Worm (Caenorhabditis elegans) whole organism, L2 larva: ENCODE data around the gene C02B10.4.

Source experiments
- C34F6.9 ChIP-seq: fragments of 150-350 bp; optimal IDR thresholded peaks from 2 replicates; lab custom pipeline; 2014; ENCODE audit warnings: missing biosample characterization, missing genetic modification characterization
- F13H6.1 ChIP-seq: sonication (generic microtip); optimal IDR thresholded peaks from 2 replicates; lab custom pipeline; 2016; ENCODE audit warnings: missing genetic modification characterization, missing compliant biosample characterization
- R02D3.7 ChIP-seq: fragments of 150-350 bp; optimal IDR thresholded peaks from 2 replicates; lab custom pipeline; 2014; ENCODE audit warnings: missing biosample characterization, missing genetic modification characterization
- Y55F3AM.14 ChIP-seq: fragments of 200-800 bp; sonication (Bioruptor generic); optimal IDR thresholded peaks from 2 replicates; lab custom pipeline; 2018; ENCODE audit warnings: mild to moderate bottlenecking, missing genetic modification characterization, missing compliant biosample characterization
- ZK546.5 ChIP-seq: sonication (generic microtip); optimal IDR thresholded peaks from 2 replicates; lab custom pipeline; 2017; ENCODE audit warnings: missing biosample characterization, missing genetic modification characterization
- alr-1 ChIP-seq: fragments of 150-350 bp; optimal IDR thresholded peaks from 2 replicates; lab custom pipeline; 2014; ENCODE audit warnings: missing biosample characterization, missing genetic modification characterization
- aly-2 ChIP-seq: fragments of 150-350 bp; optimal IDR thresholded peaks from 2 replicates; lab custom pipeline; 2014; ENCODE audit warnings: missing biosample characterization, missing genetic modification characterization
- ama-1 ChIP-seq: fragments of 150-350 bp; optimal IDR thresholded peaks from 2 replicates; lab custom pipeline; 2018; ENCODE audit warnings: inconsistent platforms
- blmp-1 ChIP-seq: sonication (generic microtip); optimal IDR thresholded peaks from 2 replicates; lab custom pipeline; 2017; ENCODE audit warnings: missing genetic modification characterization, mild to moderate bottlenecking, missing compliant biosample characterization, antibody characterized with exemption, moderate library complexity; ENCODE audit not compliant: insufficient read depth
- ceh-16 ChIP-seq: fragments of 150-350 bp; optimal IDR thresholded peaks from 2 replicates; lab custom pipeline; 2014; ENCODE audit warnings: missing biosample characterization, missing genetic modification characterization
- crh-2 ChIP-seq: sonication (generic microtip); optimal IDR thresholded peaks from 2 replicates; lab custom pipeline; 2017; ENCODE audit warnings: missing biosample characterization, missing genetic modification characterization
- dmd-4 ChIP-seq: sonication (generic microtip); optimal IDR thresholded peaks from 2 replicates; lab custom pipeline; 2017; ENCODE audit warnings: missing biosample characterization, missing genetic modification characterization
- egl-27 ChIP-seq: sonication (generic microtip); optimal IDR thresholded peaks from 3 replicates; lab custom pipeline; 2017; ENCODE audit warnings: missing biosample characterization, missing genetic modification reagents, missing genetic modification characterization
- elt-1 ChIP-seq: fragments of 150-350 bp; optimal IDR thresholded peaks from 2 replicates; lab custom pipeline; 2014; ENCODE audit warnings: missing biosample characterization, missing genetic modification characterization
- elt-3 ChIP-seq: sonication (generic microtip); optimal IDR thresholded peaks from 2 replicates; lab custom pipeline; 2017; ENCODE audit warnings: missing biosample characterization, missing genetic modification characterization
- fos-1 ChIP-seq: fragments of 150-350 bp; optimal IDR thresholded peaks from 2 replicates; lab custom pipeline; 2014; ENCODE audit warnings: missing biosample characterization, missing genetic modification characterization
- gmeb-1 ChIP-seq: fragments of 150-350 bp; optimal IDR thresholded peaks from 2 replicates; lab custom pipeline; 2014; ENCODE audit warnings: missing biosample characterization, missing genetic modification characterization
- lin-11 ChIP-seq: fragments of 150-350 bp; sonication (generic microtip); optimal IDR thresholded peaks from 2 replicates; lab custom pipeline; 2014; ENCODE audit warnings: missing biosample characterization, missing genetic modification characterization, inconsistent platforms, mixed read lengths
- lin-13 ChIP-seq: fragments of 150-350 bp; optimal IDR thresholded peaks from 2 replicates; lab custom pipeline; 2014; ENCODE audit warnings: missing biosample characterization, missing genetic modification reagents, missing genetic modification characterization
- lin-39 ChIP-seq: fragments of 150-350 bp; optimal IDR thresholded peaks from 2 replicates; lab custom pipeline; 2014; ENCODE audit warnings: missing biosample characterization, missing genetic modification reagents, missing genetic modification characterization
- lsy-2 ChIP-seq, 2 experiments: fragments of 150-350 bp in 1 of 2; sonication (generic microtip) in 1 of 2; optimal IDR thresholded peaks; 2 replicates each; lab custom pipeline; 2014 to 2017; ENCODE audit warnings: missing biosample characterization in 2 of 2, missing genetic modification characterization in 2 of 2
- mab-5 ChIP-seq: fragments of 150-350 bp; optimal IDR thresholded peaks from 2 replicates; lab custom pipeline; 2014; ENCODE audit warnings: missing biosample characterization, missing genetic modification characterization
- mbf-1 ChIP-seq: sonication (generic microtip); optimal IDR thresholded peaks from 2 replicates; lab custom pipeline; 2017; ENCODE audit warnings: missing biosample characterization, missing genetic modification characterization
- mdl-1 ChIP-seq, 2 experiments: fragments of 150-350 bp in 1 of 2; sonication (generic microtip) in 1 of 2; optimal IDR thresholded peaks; 2 replicates each; lab custom pipeline; 2017; ENCODE audit warnings: missing biosample characterization in 2 of 2, missing genetic modification characterization in 2 of 2
- nhr-10 ChIP-seq: sonication (generic microtip); optimal IDR thresholded peaks from 2 replicates; lab custom pipeline; 2017; ENCODE audit warnings: missing biosample characterization, missing genetic modification characterization
- nhr-11 ChIP-seq: fragments of 150-350 bp; optimal IDR thresholded peaks from 2 replicates; lab custom pipeline; 2014; ENCODE audit warnings: missing biosample characterization, missing genetic modification characterization
- nhr-12 ChIP-seq: fragments of 150-350 bp; optimal IDR thresholded peaks from 2 replicates; lab custom pipeline; 2014; ENCODE audit warnings: missing biosample characterization, missing genetic modification characterization
- nhr-129 ChIP-seq: fragments of 150-350 bp; optimal IDR thresholded peaks from 2 replicates; lab custom pipeline; 2014; ENCODE audit warnings: missing biosample characterization, missing genetic modification characterization
- nhr-21 ChIP-seq: fragments of 150-350 bp; optimal IDR thresholded peaks from 2 replicates; lab custom pipeline; 2014; ENCODE audit warnings: missing biosample characterization, missing genetic modification characterization
- nhr-23 ChIP-seq: fragments of 150-350 bp; optimal IDR thresholded peaks from 2 replicates; lab custom pipeline; 2014; ENCODE audit warnings: missing biosample characterization, missing genetic modification reagents, missing genetic modification characterization
- nhr-237 ChIP-seq: fragments of 150-350 bp; optimal IDR thresholded peaks from 2 replicates; lab custom pipeline; 2014; ENCODE audit warnings: missing biosample characterization, missing genetic modification characterization
- nhr-25 ChIP-seq: fragments of 150-350 bp; sonication (generic microtip); optimal IDR thresholded peaks from 3 replicates; lab custom pipeline; 2014; ENCODE audit warnings: missing biosample characterization, missing genetic modification characterization
- nhr-6 ChIP-seq: fragments of 150-350 bp; optimal IDR thresholded peaks from 2 replicates; lab custom pipeline; 2014; ENCODE audit warnings: missing biosample characterization, missing genetic modification characterization
- nhr-77 ChIP-seq: fragments of 150-350 bp; optimal IDR thresholded peaks from 2 replicates; lab custom pipeline; 2014; ENCODE audit warnings: missing biosample characterization, missing genetic modification characterization
- sem-4 ChIP-seq: fragments of 150-350 bp; optimal IDR thresholded peaks from 2 replicates; lab custom pipeline; 2014; ENCODE audit warnings: missing biosample characterization, missing genetic modification reagents, missing genetic modification characterization
- skn-1 ChIP-seq: sonication (generic microtip); optimal IDR thresholded peaks from 2 replicates; lab custom pipeline; 2017; ENCODE audit warnings: missing biosample characterization, missing genetic modification characterization
- sma-3 ChIP-seq: sonication (generic microtip); optimal IDR thresholded peaks from 2 replicates; lab custom pipeline; 2016; ENCODE audit warnings: missing genetic modification reagents, missing genetic modification characterization, missing compliant biosample characterization
- sma-9 ChIP-seq, 2 experiments: fragments of 150-350 bp in 1 of 2; sonication (generic microtip) in 1 of 2; optimal IDR thresholded peaks; 2 replicates each; lab custom pipeline; 2014 to 2016; ENCODE audit warnings: missing genetic modification characterization in 2 of 2, mild to moderate bottlenecking in 1 of 2, missing biosample characterization in 1 of 2, missing compliant biosample characterization in 1 of 2, missing genetic modification reagents in 1 of 2, moderate library complexity in 1 of 2
- snpc-4 ChIP-seq: fragments of 150-350 bp; optimal IDR thresholded peaks from 2 replicates; lab custom pipeline; 2014; ENCODE audit warnings: missing biosample characterization, missing genetic modification characterization
- unc-39 ChIP-seq: fragments of 150-350 bp; optimal IDR thresholded peaks from 2 replicates; lab custom pipeline; 2014; ENCODE audit warnings: missing biosample characterization, missing genetic modification characterization
- unc-55 ChIP-seq: fragments of 150-350 bp; sonication (generic microtip); optimal IDR thresholded peaks from 3 replicates; lab custom pipeline; 2014; ENCODE audit warnings: missing biosample characterization, missing genetic modification reagents, missing genetic modification characterization
- unc-62 ChIP-seq: fragments of 150-350 bp; optimal IDR thresholded peaks from 2 replicates; lab custom pipeline; 2014; ENCODE audit warnings: missing biosample characterization, missing genetic modification reagents, missing genetic modification characterization
- zag-1 ChIP-seq: fragments of 150-350 bp; optimal IDR thresholded peaks from 2 replicates; lab custom pipeline; 2014; ENCODE audit warnings: missing biosample characterization, missing genetic modification characterization
- ztf-1 ChIP-seq: fragments of 200-800 bp; sonication (Bioruptor generic); conservative IDR thresholded peaks from 2 replicates; pipeline ENCODE4 v1.3.6; 2022; ENCODE audit warnings: missing genetic modification characterization, missing compliant biosample characterization
- ztf-11 ChIP-seq: sonication (generic microtip); optimal IDR thresholded peaks from 2 replicates; lab custom pipeline; 2017; ENCODE audit warnings: missing biosample characterization, missing genetic modification characterization
- ztf-4 ChIP-seq: fragments of 150-350 bp; optimal IDR thresholded peaks from 2 replicates; lab custom pipeline; 2014; ENCODE audit warnings: missing biosample characterization, missing genetic modification characterization

C02B10.4 gene

DNA sequence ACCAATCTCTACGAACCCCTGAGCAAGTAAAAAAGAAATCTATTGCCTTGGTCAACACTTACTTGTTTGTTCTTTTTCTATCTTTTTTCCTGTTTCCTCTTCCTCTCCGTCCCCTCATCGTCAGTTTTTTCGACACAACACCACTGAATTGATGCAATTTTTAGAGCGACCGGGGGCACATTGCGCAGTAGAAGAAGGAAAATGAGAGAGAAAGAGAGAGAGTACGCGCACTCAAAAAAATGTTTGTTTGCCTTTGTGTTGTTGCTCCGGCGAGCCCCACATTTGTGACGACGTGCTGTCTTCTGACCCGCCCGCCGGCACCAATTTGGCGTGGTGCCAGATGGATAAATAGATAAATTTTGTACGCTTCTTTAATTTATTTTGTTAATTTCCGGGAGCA, 8.8 kb downstream of the C02B10.4 start (continued):
- TF ChIP-seq aly-2 (tag; lab: Kevin White, UChicago) (no peak), ztf-1 (no peak), nhr-237 (tag; lab: Kevin White, UChicago) (no peak), ceh-16 (tag; lab: Kevin White, UChicago) (no peak), blmp-1 (tag; lab: Kevin White, UChicago) (no peak), crh-2 (tag; lab: Kevin White, UChicago) (peak; percentile 0), dmd-4 (tag; lab: Kevin White, UChicago) (no peak), ztf-11 (no peak), nhr-11 (no peak), sem-4 (tag; lab: Kevin White, UChicago) (no peak), nhr-21 (tag; lab: Kevin White, UChicago) (no peak), nhr-25 (tag; lab: Kevin White, UChicago) (no peak), sma-3 (GFP tag; lab: Kevin White, UChicago) (no peak), lin-13 (GFP tag; lab: Kevin White, UChicago) (peak; percentile 4)

DNA sequence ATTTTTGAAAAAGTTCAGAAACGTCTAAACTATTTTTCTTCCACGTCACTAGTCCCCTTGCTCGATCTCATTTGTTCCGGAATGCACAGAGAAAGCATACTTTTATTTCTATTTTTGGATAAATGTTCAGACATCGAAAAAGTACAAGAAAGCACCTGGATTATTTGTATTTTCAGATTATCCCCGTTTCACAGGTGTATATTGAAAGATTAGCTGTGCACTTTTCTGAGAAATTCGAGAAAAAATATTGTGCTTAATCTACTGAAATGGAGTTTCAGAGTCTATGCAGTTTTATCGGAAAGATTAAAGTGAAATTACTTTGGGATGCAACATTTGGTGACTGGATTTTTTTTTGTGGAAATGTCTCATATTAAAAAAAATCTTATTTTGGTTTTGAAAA, 10.6 kb downstream of the C02B10.4 start:
- no peak for TF ChIP-seq elt-3
- no peak for TF ChIP-seq blmp-1 (tag; lab: Kevin White, UChicago)
- no peak for TF ChIP-seq unc-39 (tag; lab: Kevin White, UChicago)
- TF ChIP-seq ztf-1 = no peak
- TF ChIP-seq unc-62 (GFP tag; lab: Kevin White, UChicago) = no peak
- TF ChIP-seq Y55F3AM.14 (GFP tag; lab: Kevin White, UChicago) = no peak
- no peak for TF ChIP-seq ZK546.5
- no peak for TF ChIP-seq alr-1 (tag; lab: Kevin White, UChicago)
- no peak for TF ChIP-seq lin-11 (tag; lab: Kevin White, UChicago)
- TF ChIP-seq nhr-6 = no peak

DNA sequence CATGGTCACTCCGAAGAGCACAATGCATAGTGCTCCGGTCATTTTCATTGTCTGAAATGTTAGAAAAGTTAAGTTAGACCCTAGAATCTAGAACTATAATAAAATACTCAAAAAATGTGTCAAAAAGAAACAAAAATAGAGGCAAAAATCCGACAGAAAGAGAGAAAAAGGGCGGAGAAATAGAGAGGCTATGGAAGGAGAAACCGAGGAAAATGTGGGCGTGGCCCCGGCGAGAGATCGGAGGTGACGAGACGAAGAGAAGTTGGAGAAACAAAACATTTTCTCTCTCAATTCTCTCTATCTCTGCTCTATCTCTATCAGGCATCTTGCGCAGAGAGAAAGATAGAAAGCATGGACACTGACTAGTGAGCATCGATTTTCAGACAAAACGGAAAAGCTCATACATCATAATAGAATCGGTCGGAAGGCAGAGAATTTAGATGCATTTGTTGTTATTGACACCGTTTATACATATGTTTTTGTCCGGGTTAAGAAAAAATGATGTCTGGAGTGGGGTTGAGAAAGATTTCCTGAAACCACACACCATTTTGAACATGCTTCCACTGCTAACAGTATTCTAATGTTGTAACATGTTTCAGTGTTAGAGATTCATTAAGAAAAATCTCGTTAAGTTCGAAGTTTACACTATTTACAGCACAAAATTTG, 12.0 kb downstream of the C02B10.4 start, which contains the start of gene C02B10.3:
Gene C02B10.3 (minus strand): TSS at position 51 of the 666 bp plus-strand sequence.
- TF ChIP-seq nhr-237 (tag; lab: Kevin White, UChicago) (no peak), alr-1 (tag; lab: Kevin White, UChicago) (no peak), sem-4 (tag; lab: Kevin White, UChicago) (no peak), skn-1 (tag; lab: Kevin White, UChicago) (no peak), elt-1 (tag; lab: Kevin White, UChicago) (no peak), lin-39 (tag; lab: Kevin White, UChicago) (no peak), nhr-23 (tag; lab: Kevin White, UChicago) (no peak), mdl-1 (tag; optimal IDR thresholded peaks at IDR 0.05; lab: Kevin White, UChicago) (peak in 1 of 2 experiments; percentile 39), R02D3.7 (no peak), crh-2 (tag; lab: Kevin White, UChicago) (peak; percentile 48), ztf-4 (tag; lab: Kevin White, UChicago) (no peak), ama-1 (no peak), nhr-25 (tag; lab: Kevin White, UChicago) (no peak), gmeb-1 (no peak), Y55F3AM.14 (GFP tag; lab: Kevin White, UChicago) (no peak), lsy-2 (tag; optimal IDR thresholded peaks at IDR 0.05; lab: Kevin White, UChicago) (peak in 1 of 2 experiments; percentile 68), nhr-10 (tag; lab: Kevin White, UChicago) (no peak), nhr-21 (tag; lab: Kevin White, UChicago) (no peak), nhr-77 (no peak), elt-3 (no peak), lin-13 (GFP tag; lab: Kevin White, UChicago) (peak; percentile 7), nhr-6 (no peak), lin-11 (tag; lab: Kevin White, UChicago) (peak; percentile 18), unc-55 (GFP tag; lab: Kevin White, UChicago) (peak; percentile 97), fos-1 (tag; lab: Kevin White, UChicago) (no peak), nhr-129 (tag; lab: Kevin White, UChicago) (peak; percentile 50), unc-62 (GFP tag; lab: Kevin White, UChicago) (no peak), blmp-1 (tag; lab: Kevin White, UChicago) (no peak), dmd-4 (tag; lab: Kevin White, UChicago) (no peak), sma-3 (GFP tag; lab: Kevin White, UChicago) (no peak), F13H6.1 (tag; lab: Kevin White, UChicago) (peak; percentile 24), sma-9 (GFP tag; optimal IDR thresholded peaks at IDR 0.05; lab: Kevin White, UChicago) (peak; percentile 60), sma-9 (tag; optimal IDR thresholded peaks at IDR 0.05; lab: Kevin White, UChicago) (no peak), nhr-11 (no peak), aly-2 (tag; lab: Kevin White, UChicago) (no peak), egl-27 (no peak), ztf-1 (no peak), nhr-12 (tag; lab: Kevin White, UChicago) (no peak), ZK546.5 (no peak), mab-5 (tag; lab: Kevin White, UChicago) (no peak), ceh-16 (tag; lab: Kevin White, UChicago) (no peak), mbf-1 (no peak), C34F6.9 (peak; percentile 57), snpc-4 (tag; lab: Kevin White, UChicago) (no peak), zag-1 (no peak)
